Fruit fly (Drosophila melanogaster): ENCODE measurements around the gene Pop5.

dm6 chr3L:17049912-17050345 lies 5.1 kb upstream of the Pop5 start:
- TF ChIP-seq CG8478 (optimal IDR thresholded peaks at IDR 0.05) (no peak), CTCF (optimal IDR thresholded peaks at IDR 0.05) (no peak)

Data from S2 (cell line).